Fruit fly (Drosophila melanogaster) whole organism, wandering third instar larva: ENCODE data around the gene CG34307.

Experiments
- Dfd ChIP-seq: fragments of >200 bp; optimal IDR thresholded peaks from 2 replicates; lab custom pipeline; 2017; ENCODE audit warnings: missing biosample characterization, missing genetic modification characterization
- Hnf4 ChIP-seq: fragments of 200-800 bp; sonication (Bioruptor generic); optimal IDR thresholded peaks from 2 replicates; lab custom pipeline; 2016; ENCODE audit warnings: missing biosample characterization, mild to moderate bottlenecking, missing genetic modification characterization
- Hr83 ChIP-seq: fragments of 200-300 bp; sonication (Bioruptor generic); optimal IDR thresholded peaks from 2 replicates; lab custom pipeline; 2016; ENCODE audit warnings: missing biosample characterization, mild to moderate bottlenecking, missing genetic modification characterization, moderate library complexity; ENCODE audit not compliant: poor library complexity, severe bottlenecking
- Jra ChIP-seq: sonication (Bioruptor generic); optimal IDR thresholded peaks from 2 replicates; lab custom pipeline; 2016; ENCODE audit warnings: missing biosample characterization, missing genetic modification characterization
- Mio ChIP-seq: sonication (Bioruptor generic); optimal IDR thresholded peaks from 2 replicates; lab custom pipeline; 2016; ENCODE audit warnings: missing biosample characterization, missing genetic modification characterization
- N ChIP-seq: fragments of >200 bp; optimal IDR thresholded peaks from 2 replicates; lab custom pipeline; 2018; ENCODE audit warnings: missing biosample characterization, missing external identifiers, missing genetic modification characterization
- dl ChIP-seq, 2 experiments: fragments of 175-275, 200-275 bp in 1 of 2; fragments of 200-275 bp in 1 of 2; sonication (Bioruptor generic); optimal IDR thresholded peaks; lab custom pipeline; 2018; ENCODE audit warnings: mild to moderate bottlenecking in 2 of 2, missing biosample characterization in 2 of 2, missing genetic modification characterization in 2 of 2, moderate library complexity in 2 of 2; ENCODE audit not compliant: partially characterized antibody in 2 of 2, insufficient read depth in 1 of 2
- h ChIP-seq: fragments of 200-800 bp; sonication (Bioruptor generic); optimal IDR thresholded peaks from 3 replicates; lab custom pipeline; 2016; ENCODE audit warnings: missing biosample characterization, mild to moderate bottlenecking, missing genetic modification characterization
- lola ChIP-seq: fragments of >200 bp; optimal IDR thresholded peaks from 2 replicates; lab custom pipeline; 2017; ENCODE audit warnings: missing biosample characterization, missing genetic modification characterization
- psq ChIP-seq: fragments of 200-800 bp; sonication (Bioruptor generic); optimal IDR thresholded peaks from 3 replicates; lab custom pipeline; 2017; ENCODE audit warnings: missing biosample characterization, mild to moderate bottlenecking, missing genetic modification characterization, moderate library complexity
- usp ChIP-seq: fragments of >200 bp; optimal IDR thresholded peaks from 2 replicates; lab custom pipeline; 2017; ENCODE audit warnings: missing biosample characterization, missing genetic modification characterization

DNA sequence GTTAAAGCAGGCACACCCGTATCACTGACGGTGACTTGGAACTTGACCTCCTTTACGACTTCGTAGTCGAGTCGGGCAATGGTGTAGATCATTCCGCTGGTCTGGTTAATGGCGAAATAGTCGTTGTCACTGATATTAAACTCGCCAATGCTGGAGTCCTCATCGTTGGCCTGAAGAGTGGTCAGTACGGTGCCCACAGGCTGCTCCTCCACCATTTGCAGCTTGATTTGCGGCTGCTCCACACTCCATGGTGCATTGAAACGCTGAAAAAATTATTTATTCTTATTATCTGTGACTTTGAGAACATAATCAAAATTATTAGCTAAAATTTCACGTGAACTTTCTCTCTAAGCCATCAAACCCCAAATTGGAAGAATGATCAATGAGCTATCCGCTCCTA is at the start of gene CG34307:
- TF ChIP-seq Hr83 (GFP tag; lab: Kevin White, UChicago): no peak
- no peak for TF ChIP-seq usp (GFP tag; lab: Kevin White, UChicago)
- TF ChIP-seq psq (GFP tag; lab: Kevin White, UChicago): no peak
- TF ChIP-seq dl (GFP tag; optimal IDR thresholded peaks at IDR 0.05; lab: Kevin White, UChicago; ENCODE audit: insufficient read depth in 1 of 2, partially characterized antibody in 2 of 2): no peak
- no peak for TF ChIP-seq N (GFP tag; lab: Kevin White, UChicago)
- no peak for TF ChIP-seq lola
- TF ChIP-seq Hnf4: no peak
- no peak for TF ChIP-seq Dfd (GFP tag; lab: Kevin White, UChicago)
- no peak for TF ChIP-seq Mio (GFP tag; lab: Kevin White, UChicago)
- TF ChIP-seq h: no peak
- TF ChIP-seq Jra: no peak
